Worm (Caenorhabditis elegans) whole organism, L3 larva: ENCODE results near the gene srh-190.

ENCODE experiments used
- aly-2 ChIP-seq: fragments of 150-350 bp; optimal IDR thresholded peaks from 2 replicates; lab custom pipeline; 2014; ENCODE audit warnings: missing biosample characterization, missing genetic modification characterization
- ama-1 ChIP-seq: fragments of 150-350 bp; optimal IDR thresholded peaks from 2 replicates; lab custom pipeline; 2018
- ceh-82 ChIP-seq: fragments of 150-350 bp; optimal IDR thresholded peaks from 2 replicates; lab custom pipeline; 2014; ENCODE audit warnings: missing biosample characterization, missing genetic modification characterization
- ceh-9 ChIP-seq: sonication (generic microtip); optimal IDR thresholded peaks from 2 replicates; lab custom pipeline; 2018; ENCODE audit warnings: missing biosample characterization, missing genetic modification characterization
- daf-12 ChIP-seq: fragments of 150-350 bp; optimal IDR thresholded peaks from 2 replicates; lab custom pipeline; 2014; ENCODE audit warnings: missing biosample characterization, missing genetic modification reagents, missing genetic modification characterization
- fos-1 ChIP-seq: fragments of 150-350 bp; optimal IDR thresholded peaks from 2 replicates; lab custom pipeline; 2014; ENCODE audit warnings: missing biosample characterization, missing genetic modification characterization
- nhr-11 ChIP-seq: fragments of 150-350 bp; optimal IDR thresholded peaks from 2 replicates; lab custom pipeline; 2014; ENCODE audit warnings: missing biosample characterization, missing genetic modification characterization
- nhr-12 ChIP-seq: fragments of 150-350 bp; optimal IDR thresholded peaks from 2 replicates; lab custom pipeline; 2014; ENCODE audit warnings: missing biosample characterization, missing genetic modification characterization
- nhr-237 ChIP-seq: fragments of 150-350 bp; optimal IDR thresholded peaks from 2 replicates; lab custom pipeline; 2014; ENCODE audit warnings: missing biosample characterization, missing genetic modification characterization
- nhr-43 ChIP-seq: sonication (generic microtip); optimal IDR thresholded peaks from 2 replicates; lab custom pipeline; 2016; ENCODE audit warnings: mild to moderate bottlenecking, missing genetic modification characterization, missing compliant biosample characterization; ENCODE audit not compliant: poor library complexity, severe bottlenecking
- pha-4 ChIP-seq: fragments of 150-350 bp; optimal IDR thresholded peaks from 2 replicates; lab custom pipeline; 2014; ENCODE audit warnings: missing biosample characterization, missing genetic modification reagents, missing genetic modification characterization
- tbx-2 ChIP-seq: sonication (generic microtip); optimal IDR thresholded peaks from 2 replicates; lab custom pipeline; 2016; ENCODE audit warnings: mild to moderate bottlenecking, missing genetic modification characterization, missing compliant biosample characterization

ce11 chrV:3949723-3950122 lies 46.8 kb downstream of the srh-190 start, which contains the start of gene dach-1:
- TF ChIP-seq ceh-82 (tag; lab: Kevin White, UChicago), result no peak
- TF ChIP-seq nhr-43 (tag; lab: Kevin White, UChicago), result no peak
- no peak for TF ChIP-seq daf-12 (tag; lab: Kevin White, UChicago)
- TF ChIP-seq ceh-9 (tag; lab: Kevin White, UChicago), result no peak
- TF ChIP-seq nhr-11, result no peak
- TF ChIP-seq nhr-237, result no peak
- TF ChIP-seq fos-1 (tag; lab: Kevin White, UChicago), result no peak
- no peak for TF ChIP-seq tbx-2 (tag; lab: Kevin White, UChicago)
- TF ChIP-seq nhr-12 (tag; lab: Kevin White, UChicago), result no peak
- no peak for TF ChIP-seq ama-1
- no peak for TF ChIP-seq pha-4
- TF ChIP-seq aly-2 (tag; lab: Kevin White, UChicago), result no peak
